Worm (Caenorhabditis elegans): ENCODE data around the gene H01M10.1.

The H01M10.1 gene

DNA sequence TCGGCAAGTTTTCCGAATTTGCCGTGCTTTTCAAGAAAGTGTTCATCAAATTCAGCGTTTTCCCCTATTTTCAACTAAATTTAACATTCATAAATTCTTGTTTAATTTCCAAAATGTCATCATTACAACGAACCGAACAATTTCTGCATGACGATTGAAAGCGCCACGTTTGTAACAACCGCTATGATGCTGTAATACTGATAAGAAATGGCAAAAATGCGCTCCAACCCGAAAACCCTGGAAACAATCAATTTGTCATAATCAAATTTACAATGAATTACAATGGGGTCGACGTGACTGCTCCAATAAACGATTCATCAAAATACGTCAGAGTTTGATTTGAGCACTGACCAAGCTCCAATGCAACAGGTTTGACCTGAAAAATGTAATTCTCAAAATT is 35.7 kb downstream of the H01M10.1 start:
- TF ChIP-seq bed-3 (GFP tag; optimal IDR thresholded peaks at IDR 0.05): no peak
- TF ChIP-seq mep-1 (tag; optimal IDR thresholded peaks at IDR 0.05): no peak
- no peak for TF ChIP-seq nhr-237 (tag; optimal IDR thresholded peaks at IDR 0.05)
- no peak for TF ChIP-seq nhr-76 (tag; optimal IDR thresholded peaks at IDR 0.05)
- TF ChIP-seq nhr-2 (tag; optimal IDR thresholded peaks at IDR 0.05): no peak
- TF ChIP-seq cnd-1 (tag; optimal IDR thresholded peaks at IDR 0.05): no peak
- no peak for TF ChIP-seq sem-2 (GFP tag; optimal IDR thresholded peaks at IDR 0.05)
- TF ChIP-seq hlh-1 (tag; optimal IDR thresholded peaks at IDR 0.05): no peak
- TF ChIP-seq ces-1 (GFP tag; optimal IDR thresholded peaks at IDR 0.05): no peak
- no peak for TF ChIP-seq nhr-12 (tag; optimal IDR thresholded peaks at IDR 0.05)
- TF ChIP-seq sptf-1 (tag; optimal IDR thresholded peaks at IDR 0.05): no peak
- no peak for TF ChIP-seq elt-3 (tag; optimal IDR thresholded peaks at IDR 0.05)
- TF ChIP-seq drap-1 (GFP tag; optimal IDR thresholded peaks at IDR 0.05): no peak
- TF ChIP-seq zip-8 (tag; optimal IDR thresholded peaks at IDR 0.05): no peak
- no peak for TF ChIP-seq ceh-39 (tag; optimal IDR thresholded peaks at IDR 0.05)
- no peak for TF ChIP-seq tbx-8 (GFP tag; optimal IDR thresholded peaks at IDR 0.05)

DNA sequence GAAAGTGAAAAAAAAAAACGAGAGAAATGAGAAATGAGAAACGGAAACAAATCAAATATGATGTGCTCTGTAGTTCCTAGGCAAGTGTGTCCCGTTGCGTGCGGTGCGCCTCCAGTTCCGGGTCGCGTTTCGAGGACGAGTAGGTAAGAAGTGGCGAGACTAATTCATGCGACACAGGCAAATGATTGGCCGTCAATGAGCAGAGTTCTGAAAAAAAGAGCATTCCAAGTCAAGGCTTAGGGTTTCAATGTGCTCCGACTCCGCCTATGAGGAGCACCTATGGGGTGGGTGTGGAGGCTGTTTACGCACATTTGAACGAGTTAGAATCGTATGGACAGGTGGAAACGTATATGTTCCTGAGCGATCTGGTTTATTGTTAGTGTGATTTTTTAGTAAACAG is 37.0 kb downstream of the H01M10.1 start:
- TF ChIP-seq ham-2 (GFP tag; optimal IDR thresholded peaks at IDR 0.05) (no peak), M03D4.4 (tag; optimal IDR thresholded peaks at IDR 0.05) (no peak), ceh-43 (GFP tag; optimal IDR thresholded peaks at IDR 0.05) (no peak), lin-32 (GFP tag; optimal IDR thresholded peaks at IDR 0.05) (no peak), lin-13 (tag; optimal IDR thresholded peaks at IDR 0.05) (no peak), sptf-1 (tag; optimal IDR thresholded peaks at IDR 0.05) (no peak), flh-1 (GFP tag; optimal IDR thresholded peaks at IDR 0.05) (no peak), mep-1 (tag; optimal IDR thresholded peaks at IDR 0.05) (no peak)

DNA sequence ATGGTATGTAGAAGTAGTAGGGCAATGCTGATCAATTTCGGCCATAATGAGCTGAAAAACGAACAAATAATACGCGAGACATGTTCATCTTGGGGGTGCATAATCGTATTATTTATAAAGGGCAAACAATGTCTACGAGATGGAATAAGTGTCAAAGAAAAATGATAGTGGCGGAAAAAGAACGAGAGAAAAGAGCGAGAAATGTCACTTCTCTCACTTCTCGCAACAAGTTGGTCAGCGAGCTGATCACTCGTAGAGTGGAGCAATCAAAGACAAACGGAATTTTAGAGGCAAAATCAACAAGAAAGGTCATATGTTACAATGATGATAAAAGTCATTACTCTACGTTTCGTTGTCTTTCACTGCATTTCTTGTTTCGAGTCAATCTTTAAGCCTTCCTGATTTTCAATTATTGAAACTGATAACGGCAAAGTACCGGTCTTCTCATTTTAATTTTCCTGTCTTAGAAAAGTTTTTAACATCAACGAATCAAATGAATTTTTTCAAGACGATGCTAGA is 39.3 kb downstream of the H01M10.1 start, which contains the start of gene F52H2.3:
Gene F52H2.3, minus strand, starts transcription at position 51 of the 519 bp plus-strand sequence.
- TF ChIP-seq ces-1 (GFP tag; optimal IDR thresholded peaks at IDR 0.05) (no peak), blmp-1 (tag; optimal IDR thresholded peaks at IDR 0.05) (no peak), cnd-1 (tag; optimal IDR thresholded peaks at IDR 0.05) (no peak), pha-4 (tag; optimal IDR thresholded peaks at IDR 0.05) (no peak), hlh-1 (tag; optimal IDR thresholded peaks at IDR 0.05) (no peak), snpc-4 (tag; optimal IDR thresholded peaks at IDR 0.05) (no peak), lin-32 (GFP tag; optimal IDR thresholded peaks at IDR 0.05) (no peak)

DNA sequence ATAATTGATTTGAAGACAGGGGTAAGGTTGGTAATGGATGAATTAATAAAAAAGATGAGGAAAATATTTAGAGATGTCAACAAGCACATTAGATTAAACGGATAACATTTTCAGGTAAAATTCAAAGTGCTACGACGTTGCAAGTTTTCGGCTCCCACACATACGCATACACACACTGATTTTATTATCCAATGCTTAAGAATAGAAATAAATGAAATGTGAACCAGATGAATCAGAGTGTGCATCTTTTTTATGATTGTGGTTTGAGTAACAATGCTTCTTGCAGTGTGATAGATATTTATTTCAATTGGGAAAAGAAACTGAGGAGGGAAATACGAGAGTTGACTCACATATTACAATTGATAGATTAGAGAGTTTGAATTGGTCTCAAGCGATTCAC is 41.7 kb downstream of the H01M10.1 start:
- TF ChIP-seq unc-62 (GFP tag; optimal IDR thresholded peaks at IDR 0.05): no peak
- no peak for TF ChIP-seq unc-39 (tag; optimal IDR thresholded peaks at IDR 0.05)
- no peak for TF ChIP-seq lsy-2 (tag; optimal IDR thresholded peaks at IDR 0.05)
- no peak for TF ChIP-seq flh-1 (GFP tag; optimal IDR thresholded peaks at IDR 0.05)
- TF ChIP-seq mls-2 (tag; optimal IDR thresholded peaks at IDR 0.05): no peak
- no peak for TF ChIP-seq ceh-83 (GFP tag; optimal IDR thresholded peaks at IDR 0.05)
- no peak for TF ChIP-seq snpc-4 (tag; optimal IDR thresholded peaks at IDR 0.05)
- TF ChIP-seq nhr-76 (tag; optimal IDR thresholded peaks at IDR 0.05): no peak
- no peak for TF ChIP-seq hlh-1 (tag; optimal IDR thresholded peaks at IDR 0.05)
- TF ChIP-seq M03D4.4 (tag; optimal IDR thresholded peaks at IDR 0.05): no peak
- no peak for TF ChIP-seq drap-1 (GFP tag; optimal IDR thresholded peaks at IDR 0.05)
- no peak for TF ChIP-seq lin-13 (tag; optimal IDR thresholded peaks at IDR 0.05)
- TF ChIP-seq unc-120 (tag; optimal IDR thresholded peaks at IDR 0.05; ENCODE audit: poor library complexity, severe bottlenecking): no peak
- TF ChIP-seq tbx-8 (GFP tag; optimal IDR thresholded peaks at IDR 0.05): no peak
- TF ChIP-seq bed-3 (GFP tag; optimal IDR thresholded peaks at IDR 0.05): no peak
- TF ChIP-seq mep-1 (tag; optimal IDR thresholded peaks at IDR 0.05): no peak

DNA sequence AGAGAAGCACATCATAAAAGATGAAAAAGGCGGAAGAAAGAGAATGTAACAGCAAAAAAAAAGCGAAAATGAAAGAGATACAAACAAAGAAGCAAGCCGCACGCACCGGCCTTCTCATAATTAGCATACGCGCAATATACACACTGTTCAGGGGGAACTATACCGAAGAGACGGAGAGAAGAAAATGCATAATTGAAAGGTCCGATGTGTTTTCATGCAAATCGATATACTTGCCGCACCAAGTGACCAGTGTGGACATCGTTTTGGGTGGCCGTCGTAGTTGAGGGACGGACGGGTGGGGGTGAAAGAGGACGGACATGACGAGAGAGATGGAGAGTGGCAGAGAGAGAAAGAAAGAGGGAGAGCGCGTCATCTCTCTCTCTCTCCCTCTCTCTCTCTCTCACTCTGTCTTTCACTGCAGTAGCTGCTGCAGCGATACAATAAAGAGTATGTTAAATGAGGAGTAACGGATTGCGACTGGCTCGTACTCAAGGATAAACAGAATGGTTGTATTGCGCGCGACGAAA is 44.1 kb downstream of the H01M10.1 start:
- TF ChIP-seq mls-2 (tag; optimal IDR thresholded peaks at IDR 0.05): peak; percentile 85
- peak; percentile 45 for TF ChIP-seq unc-120 (tag; optimal IDR thresholded peaks at IDR 0.05; ENCODE audit: poor library complexity, severe bottlenecking)
- peak; percentile 81 for TF ChIP-seq lin-13 (tag; optimal IDR thresholded peaks at IDR 0.05)
- TF ChIP-seq drap-1 (GFP tag; optimal IDR thresholded peaks at IDR 0.05): peak; percentile 72
- TF ChIP-seq mep-1 (tag; optimal IDR thresholded peaks at IDR 0.05): peak; percentile 67
- peak; percentile 74 for TF ChIP-seq cnd-1 (tag; optimal IDR thresholded peaks at IDR 0.05)
- TF ChIP-seq ham-2 (GFP tag; optimal IDR thresholded peaks at IDR 0.05): peak; percentile 86
- no peak for TF ChIP-seq flh-1 (GFP tag; optimal IDR thresholded peaks at IDR 0.05)
- TF ChIP-seq nhr-12 (tag; optimal IDR thresholded peaks at IDR 0.05): no peak
- peak; percentile 47 for TF ChIP-seq M03D4.4 (tag; optimal IDR thresholded peaks at IDR 0.05)
- no peak for TF ChIP-seq elt-3 (tag; optimal IDR thresholded peaks at IDR 0.05)
- TF ChIP-seq hlh-1 (tag; optimal IDR thresholded peaks at IDR 0.05): peak; percentile 68
- peak; percentile 95 for TF ChIP-seq nhr-2 (tag; optimal IDR thresholded peaks at IDR 0.05)
- no peak for TF ChIP-seq bed-3 (GFP tag; optimal IDR thresholded peaks at IDR 0.05)
- no peak for TF ChIP-seq snpc-4 (tag; optimal IDR thresholded peaks at IDR 0.05)
- TF ChIP-seq sptf-1 (tag; optimal IDR thresholded peaks at IDR 0.05): peak; percentile 77
- no peak for TF ChIP-seq lin-32 (GFP tag; optimal IDR thresholded peaks at IDR 0.05)
- no peak for TF ChIP-seq nhr-28 (tag; optimal IDR thresholded peaks at IDR 0.05)
- TF ChIP-seq pha-4 (tag; optimal IDR thresholded peaks at IDR 0.05): peak; percentile 78
- TF ChIP-seq ceh-83 (GFP tag; optimal IDR thresholded peaks at IDR 0.05): peak; percentile 60
- TF ChIP-seq tbx-8 (GFP tag; optimal IDR thresholded peaks at IDR 0.05): no peak
- peak; percentile 61 for TF ChIP-seq lsy-2 (tag; optimal IDR thresholded peaks at IDR 0.05)
- peak; percentile 88 for TF ChIP-seq ztf-11 (tag; optimal IDR thresholded peaks at IDR 0.05)
- TF ChIP-seq unc-62 (GFP tag; optimal IDR thresholded peaks at IDR 0.05): peak; percentile 95
- TF ChIP-seq ceh-39 (tag; optimal IDR thresholded peaks at IDR 0.05): peak; percentile 73
- TF ChIP-seq unc-39 (tag; optimal IDR thresholded peaks at IDR 0.05): no peak
- TF ChIP-seq blmp-1 (tag; optimal IDR thresholded peaks at IDR 0.05): peak; percentile 86
- no peak for TF ChIP-seq ceh-43 (GFP tag; optimal IDR thresholded peaks at IDR 0.05)
- no peak for TF ChIP-seq zip-8 (tag; optimal IDR thresholded peaks at IDR 0.05)
- peak; percentile 42 for TF ChIP-seq nhr-237 (tag; optimal IDR thresholded peaks at IDR 0.05)
- no peak for TF ChIP-seq sem-2 (GFP tag; optimal IDR thresholded peaks at IDR 0.05)
- TF ChIP-seq ces-1 (GFP tag; optimal IDR thresholded peaks at IDR 0.05): peak; percentile 89
- no peak for TF ChIP-seq elt-1 (tag; optimal IDR thresholded peaks at IDR 0.05; ENCODE audit: borderline replicate concordance, insufficient read depth)
- TF ChIP-seq mab-5 (tag; optimal IDR thresholded peaks at IDR 0.05): no peak

All from whole organism, mixed stage, embryonic.